Fruit fly (Drosophila melanogaster) whole organism, embryonic: ENCODE results near the gene CG42841.
A peak's percentile ranks its signal among the peaks of the same experiment; 100 is the strongest.

Experiments used
- Aef1 ChIP-seq: fragments of 200-800 bp; sonication (Bioruptor generic); IDR thresholded peaks from 3 replicates; pipeline ENCODE4 v1.3.6; 2022; ENCODE audit warnings: missing biosample characterization, missing genetic modification characterization
- Atf-2 ChIP-seq: fragments of 200-800 bp; sonication (Bioruptor generic); optimal IDR thresholded peaks from 2 replicates; lab custom pipeline; 2016; ENCODE audit warnings: missing biosample characterization, missing genetic modification characterization
- BEAF-32 ChIP-seq: fragments of 200-800 bp; sonication (Bioruptor generic); optimal IDR thresholded peaks from 3 replicates; lab custom pipeline; 2017; ENCODE audit warnings: missing biosample characterization, missing genetic modification characterization, mild to moderate bottlenecking, moderate library complexity, missing genetic modification reagents
- CG10565 ChIP-seq: fragments of 200-800 bp; sonication (Bioruptor generic); optimal IDR thresholded peaks from 3 replicates; lab custom pipeline; 2016; ENCODE audit warnings: missing biosample characterization, mild to moderate bottlenecking, missing genetic modification characterization
- CG12769 ChIP-seq: fragments of 200-800 bp; sonication (Bioruptor generic); optimal IDR thresholded peaks from 2 replicates; lab custom pipeline; 2019; ENCODE audit warnings: missing biosample characterization, mild to moderate bottlenecking, missing genetic modification characterization, moderate library complexity
- CG13296 ChIP-seq: fragments of 200-800 bp; sonication (Bioruptor generic); optimal IDR thresholded peaks from 3 replicates; lab custom pipeline; 2018; ENCODE audit warnings: missing biosample characterization, mild to moderate bottlenecking, missing genetic modification characterization
- CG17186 ChIP-seq: fragments of 200-800 bp; sonication (Bioruptor generic); optimal IDR thresholded peaks from 3 replicates; lab custom pipeline; 2017; ENCODE audit warnings: missing biosample characterization, missing genetic modification reagents, missing genetic modification characterization
- CG18262 ChIP-seq: fragments of 200-800 bp; optimal IDR thresholded peaks from 3 replicates; lab custom pipeline; 2019; ENCODE audit warnings: missing biosample characterization, mild to moderate bottlenecking, missing genetic modification characterization, moderate library complexity
- CG18599 ChIP-seq: fragments of 200-800 bp; sonication (Bioruptor generic); optimal IDR thresholded peaks from 3 replicates; lab custom pipeline; 2017; ENCODE audit warnings: missing biosample characterization, missing genetic modification characterization, mild to moderate bottlenecking, moderate library complexity, missing genetic modification reagents
- CG2116 ChIP-seq: fragments of 200-800 bp; sonication (Bioruptor generic); optimal IDR thresholded peaks from 3 replicates; lab custom pipeline; 2018; ENCODE audit warnings: missing biosample characterization, mild to moderate bottlenecking, missing genetic modification characterization
- CG3163 ChIP-seq: fragments of 200-800 bp; sonication (Bioruptor generic); optimal IDR thresholded peaks from 3 replicates; lab custom pipeline; 2016; ENCODE audit warnings: missing biosample characterization, missing genetic modification characterization
- CG5180 ChIP-seq: fragments of 200-800 bp; sonication (Bioruptor generic); optimal IDR thresholded peaks from 3 replicates; lab custom pipeline; 2017; ENCODE audit warnings: missing biosample characterization, missing genetic modification characterization, mild to moderate bottlenecking, moderate library complexity, missing genetic modification reagents
- CG8290 ChIP-seq, 3 experiments: fragments of 200-800 bp; sonication (Bioruptor generic); optimal IDR thresholded peaks; 2 replicates each; lab custom pipeline; 2016 to 2019; ENCODE audit warnings: missing biosample characterization in 3 of 3, missing genetic modification characterization in 3 of 3, mild to moderate bottlenecking in 2 of 3, moderate library complexity in 1 of 3
- CHES-1-like ChIP-seq: fragments of 200-800 bp; sonication (Bioruptor generic); optimal IDR thresholded peaks from 2 replicates; lab custom pipeline; 2016; ENCODE audit warnings: missing biosample characterization, missing genetic modification characterization
- CTCF ChIP-seq: fragments of 200-800 bp; sonication (Bioruptor generic); optimal IDR thresholded peaks from 2 replicates; lab custom pipeline; 2017; ENCODE audit warnings: missing biosample characterization, mild to moderate bottlenecking, missing genetic modification characterization, moderate library complexity
- Dad ChIP-seq: fragments of 200-800 bp; sonication (Bioruptor generic); optimal IDR thresholded peaks from 3 replicates; lab custom pipeline; 2016; ENCODE audit warnings: missing biosample characterization, missing genetic modification characterization
- Deaf1 ChIP-seq: fragments of 200-800 bp; optimal IDR thresholded peaks from 3 replicates; lab custom pipeline; 2019; ENCODE audit warnings: missing biosample characterization, mild to moderate bottlenecking, missing genetic modification characterization, moderate library complexity
- Dfd ChIP-seq, 2 experiments: fragments of >200 bp; optimal IDR thresholded peaks; 2 replicates each; lab custom pipeline; 2017; ENCODE audit warnings: missing biosample characterization in 2 of 2, missing genetic modification characterization in 2 of 2
- Dip3 ChIP-seq: fragments of 200-800 bp; sonication (Bioruptor generic); optimal IDR thresholded peaks from 3 replicates; lab custom pipeline; 2016; ENCODE audit warnings: missing biosample characterization, missing genetic modification characterization
- Ets65A ChIP-seq: fragments of 200-800 bp; sonication (Bioruptor generic); peaks from one replicate; lab custom pipeline; 2016; ENCODE audit warnings: missing biosample characterization, missing genetic modification characterization
- GATAe ChIP-seq: fragments of 200-800 bp; sonication (Bioruptor generic); conservative IDR thresholded peaks from 2 replicates; pipeline ENCODE4 v1.3.6; 2022; ENCODE audit warnings: missing biosample characterization, missing genetic modification characterization
- MTF-1 ChIP-seq: fragments of 200-800 bp; sonication (Bioruptor generic); optimal IDR thresholded peaks from 2 replicates; lab custom pipeline; 2018; ENCODE audit warnings: missing biosample characterization, mild to moderate bottlenecking, missing genetic modification characterization, borderline replicate concordance
- Max ChIP-seq: fragments of 200-800 bp; sonication (Bioruptor generic); optimal IDR thresholded peaks from 2 replicates; lab custom pipeline; 2016; ENCODE audit warnings: missing biosample characterization, mild to moderate bottlenecking, missing genetic modification characterization
- Med ChIP-seq: fragments of 200-800 bp; sonication (Bioruptor generic); peaks from one replicate; lab custom pipeline; 2016; ENCODE audit warnings: missing biosample characterization, missing genetic modification characterization, mild to moderate bottlenecking, inconsistent platforms, moderate library complexity
- Mes4 ChIP-seq: fragments of 200-800 bp; sonication (Bioruptor generic); optimal IDR thresholded peaks from 2 replicates; lab custom pipeline; 2016; ENCODE audit warnings: missing biosample characterization, missing genetic modification characterization
- NK7.1 ChIP-seq: fragments of 200-800 bp; sonication (Bioruptor generic); optimal IDR thresholded peaks from 3 replicates; lab custom pipeline; 2016; ENCODE audit warnings: missing biosample characterization, missing genetic modification characterization
- Nf-YC ChIP-seq: fragments of 200-800 bp; optimal IDR thresholded peaks from 3 replicates; lab custom pipeline; 2019; ENCODE audit warnings: missing biosample characterization, mild to moderate bottlenecking, missing genetic modification characterization, moderate library complexity
- PHDP ChIP-seq: fragments of 200-800 bp; sonication (Bioruptor generic); optimal IDR thresholded peaks from 3 replicates; lab custom pipeline; 2018; ENCODE audit warnings: missing biosample characterization, mild to moderate bottlenecking, missing genetic modification characterization, moderate library complexity
- Rx ChIP-seq: fragments of 200-800 bp; sonication (Bioruptor generic); IDR thresholded peaks from 2 replicates; pipeline ENCODE4 v1.3.6; 2022; ENCODE audit warnings: missing biosample characterization, missing genetic modification characterization
- Tbp ChIP-seq: fragments of >200 bp; optimal IDR thresholded peaks from 2 replicates; lab custom pipeline; 2018; ENCODE audit warnings: missing biosample characterization, missing genetic modification characterization
- bcd ChIP-seq: fragments of 200-800 bp; sonication (Bioruptor generic); optimal IDR thresholded peaks from 2 replicates; lab custom pipeline; 2017; ENCODE audit warnings: missing biosample characterization, mild to moderate bottlenecking, missing genetic modification characterization
- bigmax ChIP-seq: fragments of 200-800 bp; sonication (Bioruptor generic); optimal IDR thresholded peaks from 2 replicates; lab custom pipeline; 2018; ENCODE audit warnings: missing biosample characterization, mild to moderate bottlenecking, missing genetic modification characterization
- bowl ChIP-seq: fragments of 200-800 bp; sonication (Bioruptor generic); IDR thresholded peaks from 2 replicates; pipeline ENCODE4 v1.3.6; 2022; ENCODE audit warnings: missing biosample characterization, missing genetic modification characterization
- br ChIP-seq: fragments of >200 bp; optimal IDR thresholded peaks from 2 replicates; lab custom pipeline; 2017
- chinmo ChIP-seq: fragments of 200-800 bp; sonication (Bioruptor generic); IDR thresholded peaks from 4 replicates; pipeline ENCODE4 v1.3.6; 2022; ENCODE audit warnings: missing biosample characterization, missing genetic modification characterization; ENCODE audit not compliant: partially characterized antibody
- chm ChIP-seq: fragments of 200-800 bp; sonication (Bioruptor generic); IDR thresholded peaks from 2 replicates; pipeline ENCODE4 v1.3.6; 2022; ENCODE audit warnings: missing biosample characterization, missing genetic modification characterization
- exex ChIP-seq: fragments of 200-800 bp; sonication (Bioruptor generic); optimal IDR thresholded peaks from 4 replicates; lab custom pipeline; 2018; ENCODE audit warnings: missing biosample characterization, mild to moderate bottlenecking, missing genetic modification characterization, moderate library complexity
- ham ChIP-seq: fragments of 200-800 bp; sonication (Bioruptor generic); IDR thresholded peaks from 2 replicates; pipeline ENCODE4 v1.3.6; 2022; ENCODE audit warnings: missing biosample characterization, missing genetic modification characterization
- jigr1 ChIP-seq: fragments of 200-800 bp; sonication (Bioruptor generic); IDR thresholded peaks from 3 replicates; pipeline ENCODE4 v1.3.6; 2022; ENCODE audit warnings: missing biosample characterization, missing genetic modification characterization
- lab ChIP-seq: fragments of 200-800 bp; sonication (Bioruptor generic); optimal IDR thresholded peaks from 3 replicates; lab custom pipeline; 2017; ENCODE audit warnings: missing biosample characterization, missing genetic modification characterization, mild to moderate bottlenecking, moderate library complexity, missing genetic modification reagents
- luna ChIP-seq: fragments of 200-800 bp; sonication (Bioruptor generic); optimal IDR thresholded peaks from 2 replicates; lab custom pipeline; 2016; ENCODE audit warnings: missing biosample characterization, missing genetic modification characterization
- pnt ChIP-seq: fragments of 200-800 bp; sonication (Bioruptor generic); optimal IDR thresholded peaks from 3 replicates; lab custom pipeline; 2016; ENCODE audit warnings: missing biosample characterization, missing genetic modification characterization
- schlank ChIP-seq: fragments of 200-800 bp; sonication (Bioruptor generic); optimal IDR thresholded peaks from 2 replicates; lab custom pipeline; 2018; ENCODE audit warnings: missing biosample characterization, mild to moderate bottlenecking, missing genetic modification characterization
- sd ChIP-seq: fragments of 200-800 bp; sonication (Bioruptor generic); optimal IDR thresholded peaks from 3 replicates; lab custom pipeline; 2018; ENCODE audit warnings: missing biosample characterization, mild to moderate bottlenecking, missing genetic modification characterization, moderate library complexity
- sug ChIP-seq: fragments of 200-800 bp; optimal IDR thresholded peaks from 2 replicates; lab custom pipeline; 2019; ENCODE audit warnings: missing biosample characterization, mild to moderate bottlenecking, missing genetic modification characterization, moderate library complexity
- tna ChIP-seq: fragments of 200-800 bp; sonication (Bioruptor generic); IDR thresholded peaks from 2 replicates; pipeline ENCODE4 v1.3.6; 2022; ENCODE audit warnings: missing biosample characterization, missing genetic modification characterization; ENCODE audit not compliant: partially characterized antibody
- unpg ChIP-seq: fragments of 200-800 bp; sonication (Bioruptor generic); optimal IDR thresholded peaks from 3 replicates; lab custom pipeline; 2018; ENCODE audit warnings: missing biosample characterization, mild to moderate bottlenecking, missing genetic modification characterization, moderate library complexity
- yki ChIP-seq: fragments of >200 bp; optimal IDR thresholded peaks from 3 replicates; lab custom pipeline; 2018
- zen ChIP-seq: fragments of 200-800 bp; sonication (Bioruptor generic); optimal IDR thresholded peaks from 3 replicates; lab custom pipeline; 2018; ENCODE audit warnings: missing biosample characterization, mild to moderate bottlenecking, missing genetic modification characterization, moderate library complexity
- zfh1 ChIP-seq: fragments of 200-800 bp; sonication (Bioruptor generic); IDR thresholded peaks from 3 replicates; pipeline ENCODE4 v1.3.6; 2022; ENCODE audit warnings: missing biosample characterization, missing genetic modification characterization

The CG42841 gene

dm6 chr3L:1969539-1970337, 35.7 kb downstream of the CG42841 start, which contains the start of gene CG1927 (continued):
- TF ChIP-seq CG12769 (tag; lab: Kevin White, UChicago) (peak; percentile 43), Nf-YC (tag; lab: Kevin White, UChicago) (peak; percentile 15), PHDP (tag; lab: Kevin White, UChicago) (peak; percentile 11), jigr1 (GFP tag; lab: Robert Waterston, UW) (no peak), chinmo (GFP tag; lab: Robert Waterston, UW) (peak; percentile 68; the same call in 1 of the 4 replicates), bowl (GFP tag; lab: Robert Waterston, UW) (no peak), Aef1 (GFP tag; lab: Robert Waterston, UW) (no peak), CTCF (GFP tag; lab: Kevin White, UChicago) (no peak), pnt (GFP tag; lab: Kevin White, UChicago) (no peak), unpg (GFP tag; lab: Kevin White, UChicago) (no peak), Ets65A (GFP tag; lab: Kevin White, UChicago) (no peak), schlank (tag; lab: Kevin White, UChicago) (no peak), br (lab: Kevin White, UChicago) (no peak), MTF-1 (GFP tag; lab: Kevin White, UChicago) (no peak), CG17186 (no peak), CG3163 (peak; percentile 29), zfh1 (GFP tag; lab: Robert Waterston, UW) (no peak), Max (GFP tag; lab: Kevin White, UChicago) (no peak), bigmax (GFP tag; lab: Kevin White, UChicago) (no peak), Dfd (GFP tag; optimal IDR thresholded peaks at IDR 0.05; lab: Kevin White, UChicago) (no peak), CG5180 (peak; percentile 36), BEAF-32 (no peak), Dad (no peak), CHES-1-like (GFP tag; lab: Kevin White, UChicago) (no peak), tna (GFP tag; lab: Robert Waterston, UW) (no peak), Deaf1 (peak; percentile 8), Rx (GFP tag; lab: Robert Waterston, UW) (no peak), yki (lab: Kevin White, UChicago) (no peak), NK7.1 (GFP tag; lab: Kevin White, UChicago) (no peak)
- TF ChIP-seq, all 482 proteins: peak for 55

DNA sequence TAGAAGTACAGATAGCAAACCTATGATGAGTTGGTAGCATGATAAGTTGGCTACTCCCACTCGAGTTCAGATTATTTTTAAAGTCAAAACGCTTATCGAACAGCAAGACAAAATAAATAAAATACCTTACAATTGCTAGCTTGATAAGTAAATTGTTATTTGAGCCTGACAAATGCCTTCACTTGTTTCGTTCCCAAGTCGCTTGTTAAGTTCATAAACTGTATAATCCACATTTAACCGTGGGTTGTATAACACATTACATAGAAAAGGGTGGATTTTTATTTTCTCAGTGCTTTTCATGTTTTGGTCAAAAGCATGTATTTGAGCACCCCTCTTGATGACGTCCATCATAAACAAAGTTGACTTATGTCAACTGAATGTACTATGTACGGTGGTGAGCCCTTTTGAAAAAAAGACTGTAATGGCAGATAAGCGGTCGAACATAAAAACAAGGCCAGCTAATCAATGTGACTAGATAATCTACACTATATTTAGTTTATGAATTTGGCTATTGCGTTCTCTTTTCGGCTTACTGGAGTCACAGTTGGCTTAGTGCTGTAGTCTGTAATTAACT, 36.6 kb downstream of the CG42841 start:
- TF ChIP-seq CG13296 (peak; percentile 16), Tbp (GFP tag; lab: Kevin White, UChicago) (no peak), CG18599 (GFP tag; lab: Kevin White, UChicago) (no peak), Med (GFP tag; lab: Kevin White, UChicago) (peak; percentile 4), luna (no peak), ham (GFP tag; lab: Robert Waterston, UW) (no peak), CG8290 (GFP tag; optimal IDR thresholded peaks at IDR 0.05; lab: Kevin White, UChicago) (no peak), CG8290 (tag; optimal IDR thresholded peaks at IDR 0.05; lab: Kevin White, UChicago) (no peak), Atf-2 (GFP tag; lab: Kevin White, UChicago) (no peak), exex (tag; lab: Kevin White, UChicago) (peak; percentile 35), CG18262 (tag; lab: Kevin White, UChicago) (no peak), bcd (GFP tag; lab: Kevin White, UChicago) (no peak), Mes4 (no peak), Dip3 (GFP tag; lab: Kevin White, UChicago) (no peak), Ets65A (GFP tag; lab: Kevin White, UChicago) (peak; percentile 56), sd (tag; lab: Kevin White, UChicago) (peak; percentile 18), sug (tag; lab: Kevin White, UChicago) (peak; percentile 30), GATAe (0 out of 2 replicates have a peak, but pooled peaks have one; percentile 19), lab (GFP tag; lab: Kevin White, UChicago) (peak; percentile 8), CG10565 (GFP tag; lab: Kevin White, UChicago) (no peak), zen (tag; lab: Kevin White, UChicago) (no peak), chm (GFP tag; lab: Robert Waterston, UW) (no peak), CG2116 (GFP tag; lab: Kevin White, UChicago) (no peak)
